Fruit fly (Drosophila melanogaster): ENCODE data around the gene CG17264.

dm6 chr2L:3009438-3009837, 8.9 kb upstream of the CG17264 start:
- TF ChIP-seq usp (GFP tag; optimal IDR thresholded peaks at IDR 0.05) (no peak), Dll (optimal IDR thresholded peaks at IDR 0.05) (no peak), psq (optimal IDR thresholded peaks at IDR 0.05) (no peak)

Measured in whole organism.